Fruit fly (Drosophila melanogaster): ENCODE results near the gene Srp72.

dm6 chr3R:20608199-20608598 is 19.7 kb downstream of the Srp72 start:
- no peak for TF ChIP-seq CG11617 (GFP tag; optimal IDR thresholded peaks at IDR 0.05)
- TF ChIP-seq CG14711 (tag; optimal IDR thresholded peaks at IDR 0.05), result no peak
- no peak for TF ChIP-seq cnc (optimal IDR thresholded peaks at IDR 0.05)
- no peak for TF ChIP-seq Hr96 (GFP tag; optimal IDR thresholded peaks at IDR 0.05)
- no peak for TF ChIP-seq ovo (GFP tag; optimal IDR thresholded peaks at IDR 0.05)
- TF ChIP-seq Crg-1 (GFP tag; optimal IDR thresholded peaks at IDR 0.05), result no peak
- no peak for TF ChIP-seq toe (GFP tag; optimal IDR thresholded peaks at IDR 0.05)
- TF ChIP-seq CG1620 (GFP tag; optimal IDR thresholded peaks at IDR 0.05), result no peak
- TF ChIP-seq CG7045 (GFP tag; optimal IDR thresholded peaks at IDR 0.05), result no peak
- TF ChIP-seq Clk (GFP tag; optimal IDR thresholded peaks at IDR 0.05), result no peak
- TF ChIP-seq kay (GFP tag; ENCODE audit: borderline replicate concordance), result no peak
- no peak for TF ChIP-seq bab1 (GFP tag; optimal IDR thresholded peaks at IDR 0.05)

Data from whole organism, adult.